Worm (Caenorhabditis elegans): ENCODE measurements around the gene F07G11.2.

F07G11.2 gene

ce11 chrV:7282037-7282436 is 22.6 kb upstream of the F07G11.2 start, which contains the start of gene C13A2.3:
TSS of gene C13A2.3 (plus strand) at chrV:7282337.
- TF ChIP-seq F13H6.1 (tag; optimal IDR thresholded peaks at IDR 0.05) (no peak), unc-3 (GFP tag; conservative IDR thresholded peaks at IDR 0.05) (no peak), unc-3 (tag; optimal IDR thresholded peaks at IDR 0.05) (no peak), C08G9.2 (tag; optimal IDR thresholded peaks at IDR 0.05) (no peak), sdc-2 (tag; optimal IDR thresholded peaks at IDR 0.05) (no peak), sox-2 (GFP tag; IDR thresholded peaks at IDR 0.05) (no peak), madf-2 (tag; optimal IDR thresholded peaks at IDR 0.05) (no peak)

- TF ChIP-seq ceh-34 (tag; optimal IDR thresholded peaks at IDR 0.05) = no peak
- TF ChIP-seq ref-2 (tag; optimal IDR thresholded peaks at IDR 0.05) = no peak
- no peak for TF ChIP-seq hlh-15 (tag; optimal IDR thresholded peaks at IDR 0.05)
- no peak for TF ChIP-seq ama-1 (optimal IDR thresholded peaks at IDR 0.05)
- no peak for TF ChIP-seq ceh-18 (tag; optimal IDR thresholded peaks at IDR 0.05)
- TF ChIP-seq unc-55 (GFP tag; optimal IDR thresholded peaks at IDR 0.05) = no peak
- TF ChIP-seq pha-2 (tag; optimal IDR thresholded peaks at IDR 0.05) = no peak
- TF ChIP-seq ztf-16 (tag; optimal IDR thresholded peaks at IDR 0.05) = no peak
- TF ChIP-seq ceh-9 (tag; optimal IDR thresholded peaks at IDR 0.05) = no peak
- no peak for TF ChIP-seq unc-42 (tag; optimal IDR thresholded peaks at IDR 0.05)
- no peak for TF ChIP-seq npax-4 (tag; optimal IDR thresholded peaks at IDR 0.05)
- TF ChIP-seq hlh-8 (tag; optimal IDR thresholded peaks at IDR 0.05) = no peak
- no peak for TF ChIP-seq T23F11.4 (GFP tag; optimal IDR thresholded peaks at IDR 0.05)
These were observed 15.9 kb upstream of the F07G11.2 start, which contains the start of gene C13A2.1 for ce11 chrV:7288699-7289098. TSS of gene C13A2.1 (plus strand) at chrV:7288999.

ce11 chrV:7295270-7295669 is 9.3 kb upstream of the F07G11.2 start, which contains the start of gene F07G11.4:
TSS of gene F07G11.4 (minus strand) at chrV:7295370.
- no peak for TF ChIP-seq K09A11.1 (tag; optimal IDR thresholded peaks at IDR 0.05; ENCODE audit: insufficient read depth)
- no peak for TF ChIP-seq ama-1 (optimal IDR thresholded peaks at IDR 0.05)
- TF ChIP-seq Y22D7AL.16 (tag; optimal IDR thresholded peaks at IDR 0.05) = no peak
- no peak for TF ChIP-seq unc-3 (GFP tag; conservative IDR thresholded peaks at IDR 0.05)
- TF ChIP-seq unc-3 (tag; optimal IDR thresholded peaks at IDR 0.05) = no peak
- TF ChIP-seq elt-4 (tag; optimal IDR thresholded peaks at IDR 0.05) = no peak
- TF ChIP-seq syd-9 (tag; optimal IDR thresholded peaks at IDR 0.05) = no peak
- TF ChIP-seq ceh-22 (tag; optimal IDR thresholded peaks at IDR 0.05) = no peak
- TF ChIP-seq fkh-10 (GFP tag; optimal IDR thresholded peaks at IDR 0.05) = no peak
- TF ChIP-seq ceh-31 (tag; optimal IDR thresholded peaks at IDR 0.05) = no peak
- TF ChIP-seq C38D4.7 (GFP tag; optimal IDR thresholded peaks at IDR 0.05) = no peak
- no peak for TF ChIP-seq dmd-4 (tag; optimal IDR thresholded peaks at IDR 0.05; ENCODE audit: borderline replicate concordance)
- TF ChIP-seq lim-6 (tag; optimal IDR thresholded peaks at IDR 0.05) = no peak
- TF ChIP-seq pros-1 (tag; optimal IDR thresholded peaks at IDR 0.05) = no peak
- no peak for TF ChIP-seq sox-4 (tag; optimal IDR thresholded peaks at IDR 0.05)
- no peak for TF ChIP-seq hlh-30 (tag; optimal IDR thresholded peaks at IDR 0.05; ENCODE audit: insufficient read depth)
- TF ChIP-seq tbx-2 (tag; optimal IDR thresholded peaks at IDR 0.05) = no peak
- TF ChIP-seq T23F11.4 (GFP tag; optimal IDR thresholded peaks at IDR 0.05) = no peak

ce11 chrV:7297263-7297662 is 7.3 kb upstream of the F07G11.2 start, which contains the start of gene srj-32:
TSS of gene srj-32 (minus strand) at chrV:7297363.
- TF ChIP-seq ceh-6 (GFP tag; optimal IDR thresholded peaks at IDR 0.05) (no peak), eyg-1 (tag; optimal IDR thresholded peaks at IDR 0.05) (no peak), T23F11.4 (GFP tag; optimal IDR thresholded peaks at IDR 0.05) (no peak), unc-3 (GFP tag; conservative IDR thresholded peaks at IDR 0.05) (no peak), unc-3 (tag; optimal IDR thresholded peaks at IDR 0.05) (no peak), K02D7.2 (tag; optimal IDR thresholded peaks at IDR 0.05) (no peak), F13H6.1 (tag; optimal IDR thresholded peaks at IDR 0.05) (no peak), Y22D7AL.16 (tag; optimal IDR thresholded peaks at IDR 0.05) (no peak), ceh-18 (tag; optimal IDR thresholded peaks at IDR 0.05) (no peak), K09A11.1 (tag; optimal IDR thresholded peaks at IDR 0.05; ENCODE audit: insufficient read depth) (no peak), sox-2 (GFP tag; IDR thresholded peaks at IDR 0.05) (no peak), syd-9 (tag; optimal IDR thresholded peaks at IDR 0.05) (no peak), ceh-30 (tag; optimal IDR thresholded peaks at IDR 0.05) (no peak)
